Worm (Caenorhabditis elegans): ENCODE measurements around the gene C30E1.4.

DNA sequence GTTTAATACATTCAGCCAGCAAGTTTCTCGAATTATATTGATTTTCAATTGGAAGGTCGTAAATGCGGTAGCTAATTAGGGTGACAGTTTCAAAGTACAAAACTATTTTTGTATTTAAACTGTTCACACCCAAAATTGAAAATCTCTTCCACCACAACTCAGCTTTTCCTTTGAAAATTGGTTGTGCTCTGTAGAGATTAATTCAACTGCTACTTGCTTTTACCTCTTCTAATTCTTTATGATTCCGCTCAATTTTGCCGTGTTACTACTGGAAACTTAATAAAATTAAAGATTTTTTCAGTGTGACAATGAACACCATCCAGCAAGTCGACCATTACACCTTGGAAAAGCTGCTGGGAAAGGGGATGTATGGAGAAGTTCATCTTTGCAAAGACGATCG is 32.1 kb upstream of the C30E1.4 start, which contains the start of gene F39F10.3:
- TF ChIP-seq sem-2 (GFP tag; optimal IDR thresholded peaks at IDR 0.05) = no peak
- TF ChIP-seq snpc-4 (tag; optimal IDR thresholded peaks at IDR 0.05) = no peak
- no peak for TF ChIP-seq nhr-76 (tag; optimal IDR thresholded peaks at IDR 0.05)
- no peak for TF ChIP-seq nhr-237 (tag; optimal IDR thresholded peaks at IDR 0.05)
- TF ChIP-seq ztf-11 (tag; optimal IDR thresholded peaks at IDR 0.05) = no peak
- no peak for TF ChIP-seq unc-62 (GFP tag; optimal IDR thresholded peaks at IDR 0.05)
- TF ChIP-seq drap-1 (GFP tag; optimal IDR thresholded peaks at IDR 0.05) = no peak
- TF ChIP-seq hlh-1 (tag; optimal IDR thresholded peaks at IDR 0.05) = no peak

Measured in whole organism, mixed stage, embryonic.